In genomic region chrX:10640578-10640977, ce11 we compare ENCODE assay signal across 6 worm cellular contexts.
A peak's percentile ranks its signal among the peaks of the same experiment; 100 is the strongest.
TF ChIP-seq lines count a peak whose summit lies in the region.

No protein-coding gene starts in this region.

TF ChIP-seq in whole organism, L1 larva, 84 proteins besides CTCF, POLR2A, EP300 and RAD21:
- TF ChIP-seq nhr-71 (tag; optimal IDR thresholded peaks at IDR 0.05; lab: Kevin White, UChicago) (no peak), ceh-82 (tag; optimal IDR thresholded peaks at IDR 0.05; lab: Kevin White, UChicago) (peak in 1 of 3 experiments; percentile 3), blmp-1 (tag; optimal IDR thresholded peaks at IDR 0.05; lab: Kevin White, UChicago) (peak; percentile 98), mep-1 (tag; optimal IDR thresholded peaks at IDR 0.05; lab: Kevin White, UChicago) (peak; percentile 40), rnt-1 (tag; optimal IDR thresholded peaks at IDR 0.05; lab: Kevin White, UChicago) (no peak), nhr-47 (tag; optimal IDR thresholded peaks at IDR 0.05; lab: Kevin White, UChicago) (no peak)

TF ChIP-seq in whole organism, L2 larva, 48 proteins besides CTCF, POLR2A, EP300 and RAD21:
- peak; percentile 16 for TF ChIP-seq nhr-21 (tag; optimal IDR thresholded peaks at IDR 0.05; lab: Kevin White, UChicago)
- no peak for TF ChIP-seq sem-4 (tag; optimal IDR thresholded peaks at IDR 0.05; lab: Kevin White, UChicago)
- TF ChIP-seq nhr-6 (tag; optimal IDR thresholded peaks at IDR 0.05; lab: Kevin White, UChicago): no peak
- no peak for TF ChIP-seq ztf-11 (tag; optimal IDR thresholded peaks at IDR 0.05; lab: Kevin White, UChicago)
- no peak for TF ChIP-seq ztf-1 (GFP tag; conservative IDR thresholded peaks at IDR 0.05; lab: Robert Waterston, UW)
- no peak for TF ChIP-seq dmd-4 (tag; optimal IDR thresholded peaks at IDR 0.05; lab: Kevin White, UChicago)
- no peak for TF ChIP-seq ztf-4 (tag; optimal IDR thresholded peaks at IDR 0.05; lab: Kevin White, UChicago)
- no peak for TF ChIP-seq skn-1 (tag; optimal IDR thresholded peaks at IDR 0.05; lab: Kevin White, UChicago)
- no peak for TF ChIP-seq zag-1 (tag; optimal IDR thresholded peaks at IDR 0.05; lab: Kevin White, UChicago)
- no peak for TF ChIP-seq F13H6.1 (tag; optimal IDR thresholded peaks at IDR 0.05; lab: Kevin White, UChicago)
- TF ChIP-seq unc-55 (GFP tag; optimal IDR thresholded peaks at IDR 0.05; lab: Kevin White, UChicago): peak; percentile 35
- no peak for TF ChIP-seq nhr-25 (tag; optimal IDR thresholded peaks at IDR 0.05; lab: Kevin White, UChicago)
- TF ChIP-seq gmeb-1 (tag; optimal IDR thresholded peaks at IDR 0.05; lab: Kevin White, UChicago): no peak
- TF ChIP-seq elt-3 (tag; optimal IDR thresholded peaks at IDR 0.05; lab: Kevin White, UChicago): no peak
- no peak for TF ChIP-seq R02D3.7 (tag; optimal IDR thresholded peaks at IDR 0.05; lab: Kevin White, UChicago)
- peak; percentile 65 for TF ChIP-seq blmp-1 (tag; optimal IDR thresholded peaks at IDR 0.05; lab: Kevin White, UChicago; ENCODE audit: insufficient read depth)
- TF ChIP-seq egl-27 (tag; optimal IDR thresholded peaks at IDR 0.05; lab: Kevin White, UChicago): no peak

TF ChIP-seq in whole organism, L3 larva, 47 proteins besides CTCF, POLR2A, EP300 and RAD21 (continues in another document):
- TF ChIP-seq jun-1 (tag; optimal IDR thresholded peaks at IDR 0.05; lab: Kevin White, UChicago) (no peak), R02D3.7 (tag; optimal IDR thresholded peaks at IDR 0.05; lab: Kevin White, UChicago) (no peak), pha-4 (tag; optimal IDR thresholded peaks at IDR 0.05; lab: Kevin White, UChicago) (peak; percentile 25), skn-1 (tag; optimal IDR thresholded peaks at IDR 0.05; lab: Kevin White, UChicago) (no peak), nhr-43 (tag; optimal IDR thresholded peaks at IDR 0.05; lab: Kevin White, UChicago; ENCODE audit: poor library complexity, severe bottlenecking) (no peak), nhr-12 (tag; optimal IDR thresholded peaks at IDR 0.05; lab: Kevin White, UChicago) (no peak), lsy-12 (tag; optimal IDR thresholded peaks at IDR 0.05; lab: Kevin White, UChicago) (no peak), fkh-10 (GFP tag; optimal IDR thresholded peaks at IDR 0.05; lab: Kevin White, UChicago) (no peak), egl-27 (tag; optimal IDR thresholded peaks at IDR 0.05; lab: Kevin White, UChicago) (no peak), nhr-23 (tag; optimal IDR thresholded peaks at IDR 0.05; lab: Kevin White, UChicago) (peak; percentile 52), ceh-16 (tag; optimal IDR thresholded peaks at IDR 0.05; lab: Kevin White, UChicago) (no peak), nhr-77 (tag; optimal IDR thresholded peaks at IDR 0.05; lab: Kevin White, UChicago) (no peak), nfya-1 (tag; optimal IDR thresholded peaks at IDR 0.05; lab: Kevin White, UChicago; ENCODE audit: insufficient read depth) (no peak), lin-39 (tag; optimal IDR thresholded peaks at IDR 0.05; lab: Kevin White, UChicago) (no peak), hmg-11 (tag; optimal IDR thresholded peaks at IDR 0.05; lab: Kevin White, UChicago) (peak; percentile 16), unc-39 (tag; optimal IDR thresholded peaks at IDR 0.05; lab: Kevin White, UChicago) (no peak), ceh-82 (tag; optimal IDR thresholded peaks at IDR 0.05; lab: Kevin White, UChicago) (no peak), daf-12 (tag; optimal IDR thresholded peaks at IDR 0.05; lab: Kevin White, UChicago) (peak; percentile 15), unc-62 (GFP tag; optimal IDR thresholded peaks at IDR 0.05; lab: Kevin White, UChicago) (no peak)

TF ChIP-seq in whole organism, L4 larva, 104 proteins besides CTCF, POLR2A, EP300 and RAD21:
- TF ChIP-seq aly-2 (tag; optimal IDR thresholded peaks at IDR 0.05; lab: Kevin White, UChicago) (no peak), mes-2 (tag; optimal IDR thresholded peaks at IDR 0.05; lab: Kevin White, UChicago; ENCODE audit: poor library complexity, severe bottlenecking) (peak; percentile 1), ama-1 (optimal IDR thresholded peaks at IDR 0.05; lab: Kevin White, UChicago) (no peak), ceh-28 (tag; optimal IDR thresholded peaks at IDR 0.05; lab: Kevin White, UChicago) (no peak), ZK546.5 (tag; optimal IDR thresholded peaks at IDR 0.05; lab: Kevin White, UChicago) (no peak), set-16 (GFP tag; IDR thresholded peaks at IDR 0.05; lab: Robert Waterston, UW) (no peak), mxl-3 (GFP tag; optimal IDR thresholded peaks at IDR 0.05; lab: Kevin White, UChicago) (peak; percentile 22), hlh-11 (tag; optimal IDR thresholded peaks at IDR 0.05; lab: Kevin White, UChicago) (peak; percentile 20), pha-4 (GFP tag; IDR thresholded peaks at IDR 0.05; lab: Robert Waterston, UW) (no peak), pha-4 (tag; optimal IDR thresholded peaks at IDR 0.05; lab: Kevin White, UChicago) (peak; percentile 26), F49E8.2 (tag; optimal IDR thresholded peaks at IDR 0.05; lab: Kevin White, UChicago; ENCODE audit: borderline replicate concordance) (no peak), unc-130 (GFP tag; optimal IDR thresholded peaks at IDR 0.05; lab: Kevin White, UChicago) (no peak), nhr-28 (tag; optimal IDR thresholded peaks at IDR 0.05; lab: Kevin White, UChicago) (peak; percentile 6), daf-16 (GFP tag; optimal IDR thresholded peaks at IDR 0.05; lab: Kevin White, UChicago) (no peak), daf-16 (tag; optimal IDR thresholded peaks at IDR 0.05; lab: Kevin White, UChicago) (peak; percentile 26)

TF ChIP-seq in whole organism, mixed stage, embryonic, 35 proteins besides CTCF, POLR2A, EP300 and RAD21:
- TF ChIP-seq blmp-1 (tag; optimal IDR thresholded peaks at IDR 0.05; lab: Kevin White, UChicago) (peak; percentile 71), lin-32 (GFP tag; optimal IDR thresholded peaks at IDR 0.05; lab: Kevin White, UChicago) (no peak)

TF ChIP-seq in whole organism, young adult, 124 proteins besides CTCF, POLR2A, EP300 and RAD21:
- TF ChIP-seq let-526 (GFP tag; IDR thresholded peaks at IDR 0.05; lab: Robert Waterston, UW): no peak
- no peak for TF ChIP-seq F37B4.10 (GFP tag; IDR thresholded peaks at IDR 0.05; lab: Robert Waterston, UW)
- no peak for TF ChIP-seq bed-2 (GFP tag; IDR thresholded peaks at IDR 0.05; lab: Robert Waterston, UW)
- peak; percentile 56; the same call in 1 of the 2 replicates for TF ChIP-seq cebp-1 (GFP tag; IDR thresholded peaks at IDR 0.05; lab: Robert Waterston, UW)
- TF ChIP-seq cebp-1 (tag; optimal IDR thresholded peaks at IDR 0.05; lab: Kevin White, UChicago): peak; percentile 83
- TF ChIP-seq F23B12.7 (tag; optimal IDR thresholded peaks at IDR 0.05; lab: Kevin White, UChicago; ENCODE audit: insufficient read depth): no peak
- no peak for TF ChIP-seq ceh-27 (GFP tag; optimal IDR thresholded peaks at IDR 0.05; lab: Kevin White, UChicago)
TF ChIP-seq in whole organism, young adult: peak in this region for 1.
